Fruit fly (Drosophila melanogaster) whole organism: ENCODE results near the gene Diap1.

Source experiments
- EcR ChIP-seq, 2 experiments: fragments of >200 bp; optimal IDR thresholded peaks; 2 replicates each; lab custom pipeline; 2017; ENCODE audit warnings: missing biosample characterization in 2 of 2, missing genetic modification characterization in 2 of 2, missing genetic modification reagents in 2 of 2
- pan ChIP-seq: fragments of >200 bp; optimal IDR thresholded peaks from 2 replicates; lab custom pipeline; 2017
- psq ChIP-seq: fragments of >200 bp; optimal IDR thresholded peaks from 2 replicates; lab custom pipeline; 2017

dm6 chr3L:16048086-16048485 is 2.7 kb downstream of the Diap1 start:
- TF ChIP-seq pan, result no peak
- TF ChIP-seq EcR (GFP tag; optimal IDR thresholded peaks at IDR 0.05; lab: Kevin White, UChicago), result no peak
- TF ChIP-seq psq (lab: Kevin White, UChicago), result no peak
